Fruit fly (Drosophila melanogaster): Measurements from ENCODE around the gene sw.
"Not testable (repeated sequence)": the region's sequence is repeated elsewhere in the genome, so short reads cannot be mapped to it uniquely, and the experiment has no call there.

Gene sw

dm6 chrX:20235794-20236513, at the start of gene sw:
TSS of gene sw (minus strand) at chrX:20236382.
- TF ChIP-seq Myc (optimal IDR thresholded peaks at IDR 0.05) (no peak), h (optimal IDR thresholded peaks at IDR 0.05) (no peak), Sin3A (optimal IDR thresholded peaks at IDR 0.05) (no peak), ttk (optimal IDR thresholded peaks at IDR 0.05) (no peak), insv (optimal IDR thresholded peaks at IDR 0.05) (no peak), psq (optimal IDR thresholded peaks at IDR 0.05) (no peak)

- TF ChIP-seq ttk (optimal IDR thresholded peaks at IDR 0.05) (no peak), Sin3A (optimal IDR thresholded peaks at IDR 0.05) (no peak), insv (optimal IDR thresholded peaks at IDR 0.05) (no peak), Myc (optimal IDR thresholded peaks at IDR 0.05) (no peak), psq (optimal IDR thresholded peaks at IDR 0.05) (no peak), h (optimal IDR thresholded peaks at IDR 0.05) (no peak)
Measured at dm6 chrX:20269669-20270068, 33.5 kb upstream of the sw start, which contains the start of gene Inx6. TSS of gene Inx6 (minus strand) at chrX:20269769.

dm6 chrX:20258939-20259338, 22.8 kb upstream of the sw start, which contains the start of gene CG42577:
TSS of gene CG42577 (plus strand) at chrX:20259239.
- TF ChIP-seq Sin3A, Myc, ttk (optimal IDR thresholded peaks at IDR 0.05): not testable (repeated sequence)

- peak; percentile 97 for TF ChIP-seq psq (optimal IDR thresholded peaks at IDR 0.05)
- no peak for TF ChIP-seq insv (optimal IDR thresholded peaks at IDR 0.05)
Measured at dm6 chrX:20256849-20257590, 20.8 kb upstream of the sw start, which contains the start of gene CG17065. TSS of gene CG17065 (minus strand) at chrX:20257199.

- TF ChIP-seq ttk (optimal IDR thresholded peaks at IDR 0.05) (no peak), Sin3A (optimal IDR thresholded peaks at IDR 0.05) (no peak), psq (optimal IDR thresholded peaks at IDR 0.05) (no peak), h (optimal IDR thresholded peaks at IDR 0.05) (no peak), Myc (optimal IDR thresholded peaks at IDR 0.05) (no peak), insv (optimal IDR thresholded peaks at IDR 0.05) (no peak)
Measured at dm6 chrX:20255977-20256376, 19.8 kb upstream of the sw start.

dm6 chrX:20251586-20252160, 15.5 kb upstream of the sw start:
- TF ChIP-seq psq (optimal IDR thresholded peaks at IDR 0.05) (no peak), Myc (optimal IDR thresholded peaks at IDR 0.05) (no peak), insv (optimal IDR thresholded peaks at IDR 0.05) (no peak), Sin3A (optimal IDR thresholded peaks at IDR 0.05) (no peak), h (optimal IDR thresholded peaks at IDR 0.05) (no peak), ttk (optimal IDR thresholded peaks at IDR 0.05) (no peak)

dm6 chrX:20251069-20251468, 14.9 kb upstream of the sw start, which contains the start of the genes CG17068 and Rab10:
TSS of gene CG17068 (minus strand) at chrX:20251093.
TSS of gene Rab10 (plus strand) at chrX:20251338.
- TF ChIP-seq h (optimal IDR thresholded peaks at IDR 0.05): no peak
- no peak for TF ChIP-seq ttk (optimal IDR thresholded peaks at IDR 0.05)
- no peak for TF ChIP-seq Sin3A (optimal IDR thresholded peaks at IDR 0.05)
- no peak for TF ChIP-seq insv (optimal IDR thresholded peaks at IDR 0.05)
- no peak for TF ChIP-seq psq (optimal IDR thresholded peaks at IDR 0.05)

dm6 chrX:20247710-20248109, 11.5 kb upstream of the sw start:
- TF ChIP-seq ttk (optimal IDR thresholded peaks at IDR 0.05) (no peak), psq (optimal IDR thresholded peaks at IDR 0.05) (no peak), Myc (optimal IDR thresholded peaks at IDR 0.05) (no peak), Sin3A (optimal IDR thresholded peaks at IDR 0.05) (no peak), insv (optimal IDR thresholded peaks at IDR 0.05) (no peak), h (optimal IDR thresholded peaks at IDR 0.05) (no peak)

- TF ChIP-seq ttk (optimal IDR thresholded peaks at IDR 0.05): no peak
- TF ChIP-seq insv (optimal IDR thresholded peaks at IDR 0.05): no peak
- TF ChIP-seq Sin3A (optimal IDR thresholded peaks at IDR 0.05): no peak
- no peak for TF ChIP-seq Myc (optimal IDR thresholded peaks at IDR 0.05)
- no peak for TF ChIP-seq psq (optimal IDR thresholded peaks at IDR 0.05)
- TF ChIP-seq h (optimal IDR thresholded peaks at IDR 0.05): no peak
Measured at dm6 chrX:20245218-20245863, 9.2 kb upstream of the sw start.

- no peak for TF ChIP-seq ttk (optimal IDR thresholded peaks at IDR 0.05)
- TF ChIP-seq Myc (optimal IDR thresholded peaks at IDR 0.05): no peak
- no peak for TF ChIP-seq h (optimal IDR thresholded peaks at IDR 0.05)
- no peak for TF ChIP-seq insv (optimal IDR thresholded peaks at IDR 0.05)
- TF ChIP-seq psq (optimal IDR thresholded peaks at IDR 0.05): no peak
- TF ChIP-seq Sin3A (optimal IDR thresholded peaks at IDR 0.05): no peak
Measured at dm6 chrX:20244278-20244677, 8.1 kb upstream of the sw start, which contains the start of gene Peritrophin-A. TSS of gene Peritrophin-A (plus strand) at chrX:20244647.

dm6 chrX:20243274-20243839, 7.2 kb upstream of the sw start:
- no peak for TF ChIP-seq h (optimal IDR thresholded peaks at IDR 0.05)
- TF ChIP-seq psq (optimal IDR thresholded peaks at IDR 0.05): no peak
- TF ChIP-seq ttk (optimal IDR thresholded peaks at IDR 0.05): no peak
- TF ChIP-seq Sin3A (optimal IDR thresholded peaks at IDR 0.05): no peak
- TF ChIP-seq insv (optimal IDR thresholded peaks at IDR 0.05): no peak
- no peak for TF ChIP-seq Myc (optimal IDR thresholded peaks at IDR 0.05)
